Fruit fly (Drosophila melanogaster): ENCODE results near the gene CG31642.

dm6 chr2L:6109313-6109847, 8.9 kb upstream of the CG31642 start:
- no peak for TF ChIP-seq CG9948 (tag; optimal IDR thresholded peaks at IDR 0.05)
- TF ChIP-seq Snoo (tag; optimal IDR thresholded peaks at IDR 0.05): no peak
- TF ChIP-seq CG14655 (GFP tag; optimal IDR thresholded peaks at IDR 0.05): no peak
- no peak for TF ChIP-seq CG32121 (GFP tag; IDR thresholded peaks at IDR 0.05)
